Fruit fly (Drosophila melanogaster): ENCODE measurements around the gene p115.

The p115 gene

dm6 chrX:7920081-7920688 is 26.4 kb downstream of the p115 start, which contains the start of the genes hdm and Ykt6 (continued):
- TF ChIP-seq CG11294 (GFP tag; IDR thresholded peaks at IDR 0.05) (peak; percentile 45; the same call in 1 of the 2 replicates), dsx (GFP tag; optimal IDR thresholded peaks at IDR 0.05; ENCODE audit: poor library complexity, severe bottlenecking) (peak; percentile 25), vri (GFP tag; optimal IDR thresholded peaks at IDR 0.05) (no peak), CG15336 (GFP tag; IDR thresholded peaks at IDR 0.05) (peak; percentile 52; the same call in 1 of the 2 replicates), Ets96B (tag; optimal IDR thresholded peaks at IDR 0.05) (peak; percentile 62), CG11902 (GFP tag; optimal IDR thresholded peaks at IDR 0.05) (peak; percentile 27), Hr4 (GFP tag; optimal IDR thresholded peaks at IDR 0.05) (no peak), CG31627 (GFP tag; optimal IDR thresholded peaks at IDR 0.05) (peak; percentile 79), achi (GFP tag; optimal IDR thresholded peaks at IDR 0.05) (peak; percentile 74), OdsH (GFP tag; optimal IDR thresholded peaks at IDR 0.05) (no peak), Hr38 (GFP tag; optimal IDR thresholded peaks at IDR 0.05) (peak; percentile 23), CG34406 (GFP tag; optimal IDR thresholded peaks at IDR 0.05) (no peak), topi (GFP tag; optimal IDR thresholded peaks at IDR 0.05) (peak; percentile 78), ss (GFP tag; optimal IDR thresholded peaks at IDR 0.05) (no peak), eg (GFP tag; IDR thresholded peaks at IDR 0.05) (no peak; the same call in 2 of the 3 replicates), CG11762 (GFP tag; optimal IDR thresholded peaks at IDR 0.05; ENCODE audit: insufficient read depth) (peak; percentile 35), fd59A (GFP tag; optimal IDR thresholded peaks at IDR 0.05) (peak; percentile 28), lz (GFP tag; optimal IDR thresholded peaks at IDR 0.05) (peak; percentile 80)

dm6 chrX:7923063-7923462 is 29.2 kb downstream of the p115 start:
- no peak for TF ChIP-seq CG10631 (GFP tag; optimal IDR thresholded peaks at IDR 0.05)
- TF ChIP-seq CG4318 (GFP tag; optimal IDR thresholded peaks at IDR 0.05): no peak
- TF ChIP-seq salr (GFP tag; optimal IDR thresholded peaks at IDR 0.05): no peak
- TF ChIP-seq Sox14 (GFP tag; optimal IDR thresholded peaks at IDR 0.05): peak; percentile 30
- TF ChIP-seq Ets21C (GFP tag; optimal IDR thresholded peaks at IDR 0.05): no peak
- TF ChIP-seq acj6 (GFP tag; optimal IDR thresholded peaks at IDR 0.05): no peak
- no peak for TF ChIP-seq lz (GFP tag; optimal IDR thresholded peaks at IDR 0.05)
- no peak for TF ChIP-seq pdm3 (GFP tag; optimal IDR thresholded peaks at IDR 0.05)
- TF ChIP-seq CG15336 (GFP tag; IDR thresholded peaks at IDR 0.05): no peak
- peak; percentile 10 for TF ChIP-seq dsx (GFP tag; optimal IDR thresholded peaks at IDR 0.05; ENCODE audit: poor library complexity, severe bottlenecking)
- no peak for TF ChIP-seq Sox15 (GFP tag; optimal IDR thresholded peaks at IDR 0.05)
- TF ChIP-seq Ets96B (tag; optimal IDR thresholded peaks at IDR 0.05): no peak
- TF ChIP-seq ss (GFP tag; optimal IDR thresholded peaks at IDR 0.05): no peak
- TF ChIP-seq CG6163 (GFP tag; IDR thresholded peaks at IDR 0.05): no peak
- no peak for TF ChIP-seq net (GFP tag; optimal IDR thresholded peaks at IDR 0.05)
- no peak for TF ChIP-seq CG8632 (GFP tag; optimal IDR thresholded peaks at IDR 0.05)
- TF ChIP-seq CG3032 (tag; optimal IDR thresholded peaks at IDR 0.05): no peak

dm6 chrX:7924913-7925312 is 31.1 kb downstream of the p115 start:
- TF ChIP-seq svp (GFP tag) (peak; percentile 32), achi (GFP tag; optimal IDR thresholded peaks at IDR 0.05) (no peak)

dm6 chrX:7930236-7931027 is 36.6 kb downstream of the p115 start:
- TF ChIP-seq CG16779 (tag; optimal IDR thresholded peaks at IDR 0.05): no peak
- no peak for TF ChIP-seq vri (GFP tag; optimal IDR thresholded peaks at IDR 0.05)
- TF ChIP-seq dsx (GFP tag; optimal IDR thresholded peaks at IDR 0.05; ENCODE audit: poor library complexity, severe bottlenecking): peak; percentile 14
- TF ChIP-seq svp (GFP tag): peak; percentile 70
- peak; percentile 67 for TF ChIP-seq Eip78C (GFP tag)
- TF ChIP-seq Blimp-1 (GFP tag; optimal IDR thresholded peaks at IDR 0.05): no peak
- TF ChIP-seq Sox14 (GFP tag; optimal IDR thresholded peaks at IDR 0.05): no peak
- TF ChIP-seq CG6276 (GFP tag; optimal IDR thresholded peaks at IDR 0.05): peak; percentile 38
- TF ChIP-seq ss (GFP tag; optimal IDR thresholded peaks at IDR 0.05): peak; percentile 23 to 62
- TF ChIP-seq CG3032 (tag; optimal IDR thresholded peaks at IDR 0.05): no peak
- TF ChIP-seq Ets21C (GFP tag; optimal IDR thresholded peaks at IDR 0.05): no peak
- TF ChIP-seq dac (GFP tag; optimal IDR thresholded peaks at IDR 0.05): no peak
- no peak for TF ChIP-seq CG6792 (GFP tag; optimal IDR thresholded peaks at IDR 0.05)
- no peak for TF ChIP-seq CG1621 (tag; optimal IDR thresholded peaks at IDR 0.05)
- peak; percentile 27; the same call in 1 of the 2 replicates for TF ChIP-seq CG15336 (GFP tag; IDR thresholded peaks at IDR 0.05)
- TF ChIP-seq CG3919 (GFP tag; optimal IDR thresholded peaks at IDR 0.05): no peak
- no peak for TF ChIP-seq Smox (GFP tag; optimal IDR thresholded peaks at IDR 0.05)
- TF ChIP-seq Hr39 (GFP tag; optimal IDR thresholded peaks at IDR 0.05): no peak
- TF ChIP-seq pdm3 (GFP tag; optimal IDR thresholded peaks at IDR 0.05): no peak
- peak; percentile 45 for TF ChIP-seq CG6808 (GFP tag; optimal IDR thresholded peaks at IDR 0.05)
- peak; percentile 47; the same call in 1 of the 3 replicates for TF ChIP-seq eg (GFP tag; IDR thresholded peaks at IDR 0.05)
- TF ChIP-seq CG6854 (GFP tag; optimal IDR thresholded peaks at IDR 0.05): peak; percentile 61

All from whole organism, prepupa.